Fruit fly (Drosophila melanogaster) whole organism, embryonic: Measurements from ENCODE around the gene CG6356.

Experiments used
- B-H1 ChIP-seq: fragments of 200-800 bp; sonication (Bioruptor generic); IDR thresholded peaks from 3 replicates; pipeline ENCODE4 v1.3.6; 2022; ENCODE audit warnings: missing biosample characterization, missing genetic modification characterization
- Bdp1 ChIP-seq: fragments of 200-800 bp; sonication (Bioruptor generic); optimal IDR thresholded peaks from 3 replicates; lab custom pipeline; 2016; ENCODE audit warnings: missing biosample characterization, missing genetic modification characterization
- Bgb ChIP-seq: fragments of 200-800 bp; sonication (Bioruptor generic); IDR thresholded peaks from 2 replicates; pipeline ENCODE4 v1.3.6; 2022; ENCODE audit warnings: missing biosample characterization, missing genetic modification characterization; ENCODE audit not compliant: partially characterized antibody
- CG1024 ChIP-seq: fragments of 200-800 bp; sonication (Bioruptor generic); IDR thresholded peaks from 2 replicates; pipeline ENCODE4 v1.3.6; 2022; ENCODE audit warnings: missing biosample characterization, missing genetic modification characterization
- CG13296 ChIP-seq: fragments of 200-800 bp; sonication (Bioruptor generic); optimal IDR thresholded peaks from 3 replicates; lab custom pipeline; 2018; ENCODE audit warnings: missing biosample characterization, mild to moderate bottlenecking, missing genetic modification characterization
- CG14965 ChIP-seq: fragments of 200-800 bp; sonication (Bioruptor generic); optimal IDR thresholded peaks from 2 replicates; lab custom pipeline; 2016; ENCODE audit warnings: missing biosample characterization, missing genetic modification characterization, borderline replicate concordance
- CG1647 ChIP-seq: fragments of 200-800 bp; sonication (Bioruptor generic); optimal IDR thresholded peaks from 3 replicates; lab custom pipeline; 2016; ENCODE audit warnings: missing biosample characterization, missing genetic modification characterization
- CG16779 ChIP-seq: fragments of 200-800 bp; sonication (Bioruptor generic); IDR thresholded peaks from 2 replicates; pipeline ENCODE4 v1.3.6; 2022; ENCODE audit warnings: missing biosample characterization, missing genetic modification characterization
- CG16863 ChIP-seq: fragments of 200-800 bp; sonication (Bioruptor generic); optimal IDR thresholded peaks from 3 replicates; lab custom pipeline; 2016; ENCODE audit warnings: missing biosample characterization, missing genetic modification characterization
- CG1792 ChIP-seq: fragments of 200-800 bp; sonication (Bioruptor generic); optimal IDR thresholded peaks from 2 replicates; lab custom pipeline; 2016; ENCODE audit warnings: missing biosample characterization, missing genetic modification characterization
- CG3281 ChIP-seq: fragments of 200-800 bp; sonication (Bioruptor generic); optimal IDR thresholded peaks from 3 replicates; lab custom pipeline; 2017; ENCODE audit warnings: missing biosample characterization, mild to moderate bottlenecking, missing genetic modification characterization
- CG4617 ChIP-seq: fragments of 200-800 bp; sonication (Bioruptor generic); optimal IDR thresholded peaks from 3 replicates; lab custom pipeline; 2016; ENCODE audit warnings: missing biosample characterization, missing genetic modification characterization, borderline replicate concordance
- CG6765 ChIP-seq: fragments of 200-800 bp; sonication (Bioruptor generic); optimal IDR thresholded peaks from 3 replicates; lab custom pipeline; 2017; ENCODE audit warnings: missing biosample characterization, mild to moderate bottlenecking, missing genetic modification characterization
- CG6854 ChIP-seq: fragments of 200-800 bp; sonication (Bioruptor generic); optimal IDR thresholded peaks from 3 replicates; lab custom pipeline; 2017; ENCODE audit warnings: missing biosample characterization, mild to moderate bottlenecking, missing genetic modification characterization
- CG7839 ChIP-seq: fragments of 200-800 bp; sonication (Bioruptor generic); optimal IDR thresholded peaks from 3 replicates; lab custom pipeline; 2018; ENCODE audit warnings: missing biosample characterization, mild to moderate bottlenecking, missing genetic modification characterization, moderate library complexity
- Camta ChIP-seq: fragments of 200-800 bp; sonication (Bioruptor generic); optimal IDR thresholded peaks from 2 replicates; lab custom pipeline; 2016; ENCODE audit warnings: missing biosample characterization, missing genetic modification characterization
- ERR ChIP-seq: fragments of 200-800 bp; sonication (Bioruptor generic); optimal IDR thresholded peaks from 2 replicates; lab custom pipeline; 2016; ENCODE audit warnings: missing biosample characterization, missing genetic modification characterization
- Ets65A ChIP-seq: fragments of 200-800 bp; sonication (Bioruptor generic); peaks from one replicate; lab custom pipeline; 2016; ENCODE audit warnings: missing biosample characterization, missing genetic modification characterization
- H2.0 ChIP-seq: fragments of 200-800 bp; sonication (Bioruptor generic); IDR thresholded peaks from 2 replicates; pipeline ENCODE4 v1.3.6; 2022; ENCODE audit warnings: missing biosample characterization, missing genetic modification characterization
- HLH54F ChIP-seq: fragments of 200-800 bp; sonication (Bioruptor generic); optimal IDR thresholded peaks from 3 replicates; lab custom pipeline; 2016; ENCODE audit warnings: missing biosample characterization, missing genetic modification characterization
- HmgD ChIP-seq: fragments of 200-800 bp; sonication (Bioruptor generic); optimal IDR thresholded peaks from 3 replicates; lab custom pipeline; 2016; ENCODE audit warnings: missing biosample characterization, missing genetic modification characterization
- Hr51 ChIP-seq, 2 experiments: fragments of 200-800 bp; sonication (Bioruptor generic); optimal IDR thresholded peaks; 2 replicates in 1 of 2; 3 replicates in 1 of 2; lab custom pipeline; 2016 to 2018; ENCODE audit warnings: missing biosample characterization in 2 of 2, missing genetic modification characterization in 2 of 2, mild to moderate bottlenecking in 1 of 2, moderate library complexity in 1 of 2
- Hr78 ChIP-seq, 2 experiments: fragments of 200-800 bp in 1 of 2; fragments of >200 bp in 1 of 2; sonication (Bioruptor generic) in 1 of 2; optimal IDR thresholded peaks; 2 replicates each; lab custom pipeline; 2017 to 2019; ENCODE audit warnings: missing biosample characterization in 2 of 2, missing genetic modification characterization in 2 of 2, mild to moderate bottlenecking in 1 of 2, moderate library complexity in 1 of 2
- Optix ChIP-seq: fragments of 200-800 bp; sonication (Bioruptor generic); IDR thresholded peaks from 3 replicates; pipeline ENCODE4 v1.3.6; 2022; ENCODE audit warnings: missing biosample characterization, missing genetic modification characterization
- Pdp1 ChIP-seq, 2 experiments: fragments of 200-800 bp; sonication (Bioruptor generic); optimal IDR thresholded peaks; 3 replicates each; lab custom pipeline; 2016; ENCODE audit warnings: missing biosample characterization in 2 of 2, missing genetic modification characterization in 2 of 2, mild to moderate bottlenecking in 1 of 2, moderate library complexity in 1 of 2
- Rfx ChIP-seq: fragments of 200-800 bp; sonication (Bioruptor generic); IDR thresholded peaks from 2 replicates; pipeline ENCODE4 v1.3.6; 2022; ENCODE audit warnings: missing biosample characterization, missing genetic modification characterization
- ab ChIP-seq: fragments of 200-800 bp; sonication (Bioruptor generic); optimal IDR thresholded peaks from 2 replicates; lab custom pipeline; 2016; ENCODE audit warnings: missing biosample characterization, missing genetic modification characterization
- amos ChIP-seq: fragments of 200-800 bp; sonication (Bioruptor generic); IDR thresholded peaks from 2 replicates; pipeline ENCODE4 v1.3.6; 2022; ENCODE audit warnings: missing biosample characterization, missing genetic modification characterization; ENCODE audit not compliant: partially characterized antibody
- bigmax ChIP-seq: fragments of 200-800 bp; sonication (Bioruptor generic); optimal IDR thresholded peaks from 2 replicates; lab custom pipeline; 2018; ENCODE audit warnings: missing biosample characterization, mild to moderate bottlenecking, missing genetic modification characterization
- caup ChIP-seq: fragments of 200-800 bp; sonication (Bioruptor generic); optimal IDR thresholded peaks from 3 replicates; lab custom pipeline; 2017; ENCODE audit warnings: missing biosample characterization, mild to moderate bottlenecking, missing genetic modification characterization, moderate library complexity; ENCODE audit not compliant: severe bottlenecking
- fu2 ChIP-seq: fragments of 200-800 bp; sonication (Bioruptor generic); optimal IDR thresholded peaks from 2 replicates; lab custom pipeline; 2016; ENCODE audit warnings: missing biosample characterization, missing genetic modification characterization
- grau ChIP-seq: fragments of 200-800 bp; optimal IDR thresholded peaks from 3 replicates; lab custom pipeline; 2019; ENCODE audit warnings: missing biosample characterization, mild to moderate bottlenecking, missing genetic modification characterization, moderate library complexity
- her ChIP-seq: fragments of 200-800 bp; sonication (Bioruptor generic); optimal IDR thresholded peaks from 2 replicates; lab custom pipeline; 2016; ENCODE audit warnings: missing biosample characterization, missing genetic modification characterization
- lilli ChIP-seq: fragments of 200-800 bp; sonication (Bioruptor generic); optimal IDR thresholded peaks from 3 replicates; lab custom pipeline; 2016; ENCODE audit warnings: missing biosample characterization, missing genetic modification characterization
- lmd ChIP-seq: fragments of 200-800 bp; sonication (Bioruptor generic); IDR thresholded peaks from 2 replicates; pipeline ENCODE4 v1.3.6; 2022; ENCODE audit warnings: missing biosample characterization, missing genetic modification characterization
- nmo ChIP-seq: fragments of 200-800 bp; sonication (Bioruptor generic); optimal IDR thresholded peaks from 2 replicates; lab custom pipeline; 2018; ENCODE audit warnings: missing biosample characterization, mild to moderate bottlenecking, missing genetic modification characterization, moderate library complexity
- pb ChIP-seq: fragments of 200-800 bp; sonication (Bioruptor generic); optimal IDR thresholded peaks from 3 replicates; lab custom pipeline; 2016; ENCODE audit warnings: missing biosample characterization, missing genetic modification characterization
- pnt ChIP-seq: fragments of 200-800 bp; sonication (Bioruptor generic); optimal IDR thresholded peaks from 3 replicates; lab custom pipeline; 2016; ENCODE audit warnings: missing biosample characterization, missing genetic modification characterization
- prd ChIP-seq, 3 experiments: fragments of >200 bp in 2 of 3; fragments of 200-800 bp in 1 of 3; sonication (Bioruptor generic) in 1 of 3; optimal IDR thresholded peaks in 2 of 3; IDR thresholded peaks in 1 of 3; 2 replicates in 2 of 3; 3 replicates in 1 of 3; pipeline versions ENCODE4 v1.3.6 to Lab custom; 2017 to 2022; ENCODE audit warnings: missing biosample characterization in 1 of 3, missing genetic modification characterization in 1 of 3
- pros ChIP-seq: fragments of 200-800 bp; sonication (Bioruptor generic); optimal IDR thresholded peaks from 3 replicates; lab custom pipeline; 2019; ENCODE audit warnings: missing biosample characterization, mild to moderate bottlenecking, missing genetic modification characterization, moderate library complexity
- pzg ChIP-seq: fragments of 200-800 bp; sonication (Bioruptor generic); optimal IDR thresholded peaks from 3 replicates; lab custom pipeline; 2018; ENCODE audit warnings: missing biosample characterization, mild to moderate bottlenecking, missing genetic modification characterization, moderate library complexity
- shn ChIP-seq: fragments of 200-800 bp; sonication (Bioruptor generic); optimal IDR thresholded peaks from 3 replicates; lab custom pipeline; 2016; ENCODE audit warnings: missing biosample characterization, missing genetic modification characterization
- so ChIP-seq: fragments of 200-800 bp; sonication (Bioruptor generic); IDR thresholded peaks from 3 replicates; pipeline ENCODE4 v1.3.6; 2022; ENCODE audit warnings: missing biosample characterization, missing genetic modification characterization
- sob ChIP-seq: fragments of 200-800 bp; sonication (Bioruptor generic); IDR thresholded peaks from 2 replicates; pipeline ENCODE4 v1.3.6; 2022; ENCODE audit warnings: missing biosample characterization, missing genetic modification characterization
- toy ChIP-seq: fragments of 200-800 bp; sonication (Bioruptor generic); IDR thresholded peaks from 2 replicates; pipeline ENCODE4 v1.3.6; 2022; ENCODE audit warnings: missing biosample characterization, missing genetic modification characterization
- vfl ChIP-seq: fragments of 200-800 bp; sonication (Bioruptor generic); optimal IDR thresholded peaks from 2 replicates; lab custom pipeline; 2016; ENCODE audit warnings: missing biosample characterization, missing genetic modification characterization
- vnd ChIP-seq: fragments of 200-800 bp; sonication (Bioruptor generic); IDR thresholded peaks from 3 replicates; pipeline ENCODE4 v1.3.6; 2022; ENCODE audit warnings: missing biosample characterization, missing genetic modification characterization; ENCODE audit not compliant: partially characterized antibody
- z ChIP-seq: fragments of 200-800 bp; sonication (Bioruptor generic); IDR thresholded peaks from 3 replicates; pipeline ENCODE4 v1.3.6; 2022; ENCODE audit warnings: missing biosample characterization, missing genetic modification characterization

The CG6356 gene

DNA sequence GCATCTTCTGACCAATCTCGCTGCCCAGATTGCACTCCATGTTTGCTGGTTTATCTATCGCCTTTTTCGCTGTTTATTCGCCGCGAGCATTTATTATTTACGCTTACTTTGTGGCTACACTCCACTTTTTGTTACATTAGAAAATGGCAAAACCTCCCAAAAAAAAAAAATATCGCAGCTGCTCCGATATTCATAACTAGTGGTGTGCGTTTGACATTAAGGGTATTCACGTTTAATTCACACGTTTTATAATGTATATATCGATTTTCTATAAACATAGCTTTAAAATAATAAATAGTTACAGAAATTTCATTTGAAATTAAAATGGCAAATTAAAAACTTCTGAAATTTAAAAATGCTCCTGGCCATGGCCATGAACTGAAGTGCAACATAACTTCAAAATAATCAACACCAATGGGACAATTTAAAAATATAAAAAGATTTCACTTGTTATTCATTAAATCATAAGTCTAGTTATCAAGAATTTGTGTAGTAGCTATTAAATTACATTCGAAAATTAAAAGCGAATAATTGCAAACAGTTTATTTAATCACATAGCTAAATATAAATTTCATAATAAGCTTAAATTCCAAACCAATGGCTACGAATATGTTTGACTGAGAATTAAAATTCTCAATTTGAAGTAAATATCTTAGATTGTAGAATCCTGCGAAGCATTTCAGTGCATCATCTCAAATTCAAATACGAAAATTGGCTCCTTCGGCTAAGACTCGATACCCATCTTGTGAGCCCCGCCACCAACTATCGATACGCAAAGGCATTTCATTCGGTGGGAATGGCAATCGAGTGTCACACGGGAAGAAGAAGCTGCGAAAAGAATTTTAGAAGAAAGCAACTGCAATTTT, 34.7 kb downstream of the CG6356 start, which contains the start of the genes Nab2 and BRWD3 (continued):
- TF ChIP-seq z = no peak
- TF ChIP-seq CG6854 (GFP tag; lab: Kevin White, UChicago) = no peak
- TF ChIP-seq prd (optimal IDR thresholded peaks at IDR 0.05; lab: Kevin White, UChicago) = no peak
- peak; percentile 56 for TF ChIP-seq prd (GFP tag; IDR thresholded peaks at IDR 0.05; lab: Robert Waterston, UW)
- TF ChIP-seq vfl (GFP tag; lab: Kevin White, UChicago) = no peak
- TF ChIP-seq CG6765 (GFP tag; lab: Kevin White, UChicago) = no peak
- TF ChIP-seq lmd = peak; percentile 22; the same call in 1 of the 2 replicates
- TF ChIP-seq CG16779 (GFP tag; lab: Robert Waterston, UW) = no peak
- TF ChIP-seq HLH54F (GFP tag; lab: Kevin White, UChicago) = no peak
- no peak for TF ChIP-seq CG3281 (GFP tag; lab: Kevin White, UChicago)
- TF ChIP-seq Bgb (GFP tag; lab: Robert Waterston, UW) = peak; percentile 81
- no peak for TF ChIP-seq bigmax (GFP tag; lab: Kevin White, UChicago)
- TF ChIP-seq ERR = no peak
- TF ChIP-seq pb = no peak
- no peak for TF ChIP-seq pnt (GFP tag; lab: Kevin White, UChicago)
- peak; percentile 75 for TF ChIP-seq Rfx (GFP tag; lab: Robert Waterston, UW)
- TF ChIP-seq H2.0 (GFP tag; lab: Robert Waterston, UW) = 0 out of 2 replicates have a peak, but pooled peaks have one; percentile 10
- TF ChIP-seq Bdp1 (GFP tag; lab: Kevin White, UChicago) = no peak
- TF ChIP-seq grau (tag; lab: Kevin White, UChicago) = no peak
- TF ChIP-seq Hr78 (GFP tag; optimal IDR thresholded peaks at IDR 0.05; lab: Kevin White, UChicago) = no peak
- peak; percentile 39 for TF ChIP-seq CG4617 (GFP tag; lab: Kevin White, UChicago)
- no peak for TF ChIP-seq Optix (GFP tag; lab: Robert Waterston, UW)
- peak; percentile 14; the same call in 1 of the 2 replicates for TF ChIP-seq sob (GFP tag; lab: Robert Waterston, UW)
- peak in 1 of 2 experiments; percentile 28 for TF ChIP-seq Pdp1 (GFP tag; optimal IDR thresholded peaks at IDR 0.05; lab: Kevin White, UChicago)
- no peak for TF ChIP-seq toy (GFP tag; lab: Robert Waterston, UW)
- TF ChIP-seq amos (GFP tag; lab: Robert Waterston, UW) = peak; percentile 83
- no peak for TF ChIP-seq Hr51 (GFP tag; optimal IDR thresholded peaks at IDR 0.05; lab: Kevin White, UChicago)
- peak; percentile 62 for TF ChIP-seq pzg (GFP tag; lab: Kevin White, UChicago)
- no peak for TF ChIP-seq caup
- TF ChIP-seq her (GFP tag; lab: Kevin White, UChicago) = no peak
- no peak for TF ChIP-seq shn (GFP tag; lab: Kevin White, UChicago)
- TF ChIP-seq nmo (GFP tag; lab: Kevin White, UChicago) = peak; percentile 70
- no peak for TF ChIP-seq CG7839 (tag; lab: Kevin White, UChicago)
- no peak for TF ChIP-seq Camta (GFP tag; lab: Kevin White, UChicago)
- TF ChIP-seq CG1024 (GFP tag; lab: Robert Waterston, UW) = 0 out of 2 replicates have a peak, but pooled peaks have one; percentile 32
- TF ChIP-seq CG13296 = no peak
- no peak for TF ChIP-seq CG14965 (GFP tag; lab: Kevin White, UChicago)
- no peak for TF ChIP-seq so (GFP tag; lab: Robert Waterston, UW)
- no peak for TF ChIP-seq CG1792 (GFP tag; lab: Kevin White, UChicago)
- no peak for TF ChIP-seq ab
- no peak for TF ChIP-seq CG16863 (GFP tag; lab: Kevin White, UChicago)
- peak; percentile 84 for TF ChIP-seq Ets65A (GFP tag; lab: Kevin White, UChicago)
- TF ChIP-seq HmgD = peak; percentile 27
- TF ChIP-seq fu2 = no peak
- TF ChIP-seq vnd (GFP tag; lab: Robert Waterston, UW) = peak; percentile 57
- no peak for TF ChIP-seq lilli
- TF ChIP-seq CG1647 (GFP tag; lab: Kevin White, UChicago) = no peak
- no peak for TF ChIP-seq pros
- TF ChIP-seq B-H1 (GFP tag; lab: Robert Waterston, UW) = no peak
